Fruit fly (Drosophila melanogaster) whole organism, prepupa: ENCODE data around the gene eIF4EHP.

Experiments
- CG1621 ChIP-seq: fragments of 200-800 bp; sonication (Bioruptor generic); optimal IDR thresholded peaks from 3 replicates; lab custom pipeline; 2018; ENCODE audit warnings: missing biosample characterization, mild to moderate bottlenecking, missing genetic modification characterization
- CG16779 ChIP-seq: fragments of 200-800 bp; sonication (Bioruptor generic); optimal IDR thresholded peaks from 3 replicates; lab custom pipeline; 2017; ENCODE audit warnings: missing biosample characterization, mild to moderate bottlenecking, missing genetic modification characterization
- CG3919 ChIP-seq: fragments of 200-800 bp; sonication (Bioruptor generic); optimal IDR thresholded peaks from 3 replicates; lab custom pipeline; 2016; ENCODE audit warnings: missing biosample characterization, missing genetic modification characterization
- CG8632 ChIP-seq: fragments of 200-800 bp; sonication (Bioruptor generic); optimal IDR thresholded peaks from 3 replicates; lab custom pipeline; 2016; ENCODE audit warnings: missing biosample characterization, missing genetic modification characterization
- Eip75B ChIP-seq: fragments of 200-800 bp; sonication (Bioruptor generic); optimal IDR thresholded peaks from 3 replicates; lab custom pipeline; 2016; ENCODE audit warnings: missing biosample characterization, missing genetic modification characterization
- Gug ChIP-seq: fragments of 200-800 bp; sonication (Bioruptor generic); IDR thresholded peaks from 2 replicates; pipeline ENCODE4 v1.3.6; 2022; ENCODE audit warnings: missing biosample characterization, missing genetic modification characterization
- Smox ChIP-seq: fragments of 200-800 bp; sonication (Bioruptor generic); optimal IDR thresholded peaks from 3 replicates; lab custom pipeline; 2016; ENCODE audit warnings: missing biosample characterization, missing genetic modification characterization
- Sox15 ChIP-seq: fragments of 200-800 bp; sonication (Bioruptor generic); optimal IDR thresholded peaks from 3 replicates; lab custom pipeline; 2016; ENCODE audit warnings: missing biosample characterization, missing genetic modification characterization
- achi ChIP-seq: fragments of 200-800 bp; sonication (Bioruptor generic); optimal IDR thresholded peaks from 3 replicates; lab custom pipeline; 2016; ENCODE audit warnings: missing biosample characterization, missing genetic modification characterization
- lz ChIP-seq: fragments of 200-800 bp; sonication (Bioruptor generic); optimal IDR thresholded peaks from 3 replicates; lab custom pipeline; 2016; ENCODE audit warnings: missing biosample characterization, missing genetic modification characterization
- svp ChIP-seq: fragments of 200-800 bp; sonication (Bioruptor generic); peaks from one replicate; lab custom pipeline; 2016; ENCODE audit warnings: missing biosample characterization, missing genetic modification characterization

- TF ChIP-seq lz (GFP tag; lab: Kevin White, UChicago) (no peak), CG1621 (tag; lab: Kevin White, UChicago) (peak; percentile 2), achi (peak; percentile 52), CG16779 (tag; lab: Kevin White, UChicago) (peak; percentile 13), svp (GFP tag; lab: Kevin White, UChicago) (no peak), CG3919 (GFP tag; lab: Kevin White, UChicago) (peak; percentile 42), CG8632 (GFP tag; lab: Kevin White, UChicago) (no peak), Sox15 (GFP tag; lab: Kevin White, UChicago) (no peak), Eip75B (peak; percentile 39), Gug (GFP tag; lab: Robert Waterston, UW) (peak; percentile 23; the same call in 1 of the 2 replicates), Smox (no peak)
Measured at dm6 chr3R:24024123-24024522, 84.6 kb downstream of the eIF4EHP start.
